Worm (Caenorhabditis elegans) whole organism, L3 larva: ENCODE results near the gene F38E1.3.
A peak's percentile ranks its signal among the peaks of the same experiment; 100 is the strongest.

Experiments
- daf-12 ChIP-seq: fragments of 150-350 bp; optimal IDR thresholded peaks from 2 replicates; lab custom pipeline; 2014; ENCODE audit warnings: missing biosample characterization, missing genetic modification reagents, missing genetic modification characterization
- elt-2 ChIP-seq: sonication (generic microtip); optimal IDR thresholded peaks from 2 replicates; lab custom pipeline; 2016; ENCODE audit warnings: missing genetic modification reagents, mild to moderate bottlenecking, missing genetic modification characterization, missing compliant biosample characterization
- jun-1 ChIP-seq: fragments of 150-350 bp; optimal IDR thresholded peaks from 2 replicates; lab custom pipeline; 2014; ENCODE audit warnings: missing biosample characterization, missing genetic modification reagents, missing genetic modification characterization
- lin-15B ChIP-seq: fragments of 150-350 bp; optimal IDR thresholded peaks from 2 replicates; lab custom pipeline; 2014; ENCODE audit warnings: missing biosample characterization, missing genetic modification characterization
- nfya-1 ChIP-seq: sonication (generic microtip); optimal IDR thresholded peaks from 2 replicates; lab custom pipeline; 2017; ENCODE audit warnings: missing genetic modification characterization, mild to moderate bottlenecking, missing compliant biosample characterization, antibody characterized with exemption, moderate library complexity; ENCODE audit not compliant: insufficient read depth
- nhr-23 ChIP-seq: fragments of 150-350 bp; optimal IDR thresholded peaks from 2 replicates; lab custom pipeline; 2014; ENCODE audit warnings: missing biosample characterization, missing genetic modification reagents, missing genetic modification characterization
- nhr-25 ChIP-seq: sonication (generic microtip); optimal IDR thresholded peaks from 2 replicates; lab custom pipeline; 2017; ENCODE audit warnings: missing biosample characterization, missing genetic modification characterization
- nhr-43 ChIP-seq: sonication (generic microtip); optimal IDR thresholded peaks from 2 replicates; lab custom pipeline; 2016; ENCODE audit warnings: mild to moderate bottlenecking, missing genetic modification characterization, missing compliant biosample characterization; ENCODE audit not compliant: poor library complexity, severe bottlenecking
- pha-4 ChIP-seq: fragments of 150-350 bp; optimal IDR thresholded peaks from 2 replicates; lab custom pipeline; 2014; ENCODE audit warnings: missing biosample characterization, missing genetic modification reagents, missing genetic modification characterization
- pqm-1 ChIP-seq: fragments of 150-350 bp; optimal IDR thresholded peaks from 2 replicates; lab custom pipeline; 2017; ENCODE audit warnings: missing biosample characterization, missing genetic modification characterization, inconsistent platforms
- tbx-2 ChIP-seq: sonication (generic microtip); optimal IDR thresholded peaks from 2 replicates; lab custom pipeline; 2016; ENCODE audit warnings: mild to moderate bottlenecking, missing genetic modification characterization, missing compliant biosample characterization

The F38E1.3 gene

ce11 chrV:8426210-8426609, 50.3 kb downstream of the F38E1.3 start:
- peak; percentile 37 for TF ChIP-seq nfya-1 (tag; lab: Kevin White, UChicago)
- TF ChIP-seq tbx-2 (tag; lab: Kevin White, UChicago): no peak
- peak; percentile 14 for TF ChIP-seq pha-4 (tag; lab: Kevin White, UChicago)
- TF ChIP-seq, all 47 proteins: peak for 2

ce11 chrV:8426741-8427457, 51.0 kb downstream of the F38E1.3 start:
- TF ChIP-seq jun-1 (tag; lab: Kevin White, UChicago): peak; percentile 7
- TF ChIP-seq pqm-1 (tag; lab: Kevin White, UChicago): peak; percentile 23
- TF ChIP-seq elt-2 (tag; lab: Kevin White, UChicago): peak; percentile 75
- peak; percentile 37 for TF ChIP-seq nhr-23 (tag; lab: Kevin White, UChicago)
- TF ChIP-seq nhr-25 (tag; lab: Kevin White, UChicago): peak; percentile 3
- no peak for TF ChIP-seq tbx-2 (tag; lab: Kevin White, UChicago)
- TF ChIP-seq daf-12: no peak
- TF ChIP-seq nhr-43 (tag; lab: Kevin White, UChicago): peak; percentile 55
- no peak for TF ChIP-seq lin-15B (tag; lab: Kevin White, UChicago)
- TF ChIP-seq nfya-1 (tag; lab: Kevin White, UChicago): no peak
